Worm (Caenorhabditis elegans): ENCODE results near the gene npr-42.

npr-42 gene

DNA sequence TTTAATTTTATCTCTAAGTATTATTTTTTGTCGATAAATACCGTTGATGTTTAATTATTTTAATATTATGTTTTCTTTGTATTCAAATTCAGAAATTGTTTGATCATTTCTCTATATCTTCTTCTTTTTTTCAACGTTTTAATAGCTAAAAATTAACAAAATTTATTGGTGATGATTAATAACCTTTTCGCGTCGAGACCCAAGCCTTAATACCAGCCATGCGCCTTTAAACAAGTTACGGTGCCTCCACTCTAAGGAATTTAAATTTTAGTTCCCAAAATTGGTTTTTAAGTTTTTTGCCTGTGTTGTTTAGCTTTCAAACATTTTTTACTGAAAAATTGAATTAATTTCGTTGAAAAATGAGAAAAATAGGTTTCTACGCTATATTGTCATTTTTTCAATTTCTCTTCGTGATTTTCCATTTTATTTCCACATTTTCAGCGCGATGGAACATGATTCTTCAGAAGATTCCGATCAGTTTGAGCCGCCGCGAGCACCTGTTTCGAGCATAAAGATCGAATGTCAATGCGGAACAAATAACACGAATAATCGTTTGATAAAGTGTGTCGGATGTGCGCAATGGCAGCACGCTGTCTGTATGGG lies 46.8 kb upstream of the npr-42 start, which contains the start of gene C16A11.3:
Gene C16A11.3, plus strand, starts transcription at position 440 of the 603 bp plus-strand sequence.
- TF ChIP-seq daf-12 (tag; optimal IDR thresholded peaks at IDR 0.05) (no peak), zfp-3 (GFP tag; conservative IDR thresholded peaks at IDR 0.05) (0 out of 2 replicates have a peak, but pooled peaks have one; percentile 28), nhr-111 (GFP tag; optimal IDR thresholded peaks at IDR 0.05) (no peak), nhr-76 (tag; optimal IDR thresholded peaks at IDR 0.05) (no peak), nhr-25 (tag; optimal IDR thresholded peaks at IDR 0.05; ENCODE audit: borderline replicate concordance, insufficient read depth) (no peak), pha-4 (GFP tag; IDR thresholded peaks at IDR 0.05) (peak; percentile 44; the same call in 1 of the 2 replicates), pha-4 (tag; optimal IDR thresholded peaks at IDR 0.05) (no peak), ceh-32 (tag; optimal IDR thresholded peaks at IDR 0.05; ENCODE audit: poor library complexity) (no peak), unc-130 (GFP tag; optimal IDR thresholded peaks at IDR 0.05) (peak; percentile 58), T26A8.4 (GFP tag; IDR thresholded peaks at IDR 0.05) (no peak), jun-1 (tag; optimal IDR thresholded peaks at IDR 0.05) (no peak), F49E8.2 (tag; optimal IDR thresholded peaks at IDR 0.05; ENCODE audit: borderline replicate concordance) (peak; percentile 79), T20F7.1 (GFP tag; optimal IDR thresholded peaks at IDR 0.05) (no peak), Y48G9A.11 (GFP tag; IDR thresholded peaks at IDR 0.05) (peak; percentile 43), F26F4.8 (GFP tag; conservative IDR thresholded peaks at IDR 0.05) (no peak), lin-1 (GFP tag; IDR thresholded peaks at IDR 0.05) (0 out of 2 replicates have a peak, but pooled peaks have one; percentile 26), lin-38 (GFP tag; IDR thresholded peaks at IDR 0.05) (peak; percentile 70), arid-1 (GFP tag; conservative IDR thresholded peaks at IDR 0.05) (peak; percentile 41; the same call in 1 of the 2 replicates), aha-1 (tag) (no peak)

- TF ChIP-seq F37D6.2 (tag; optimal IDR thresholded peaks at IDR 0.05) = no peak
- no peak for TF ChIP-seq php-3 (GFP tag; IDR thresholded peaks at IDR 0.05)
- TF ChIP-seq zip-11 (GFP tag; IDR thresholded peaks at IDR 0.05) = no peak
- no peak for TF ChIP-seq spr-1 (tag; optimal IDR thresholded peaks at IDR 0.05)
- TF ChIP-seq Y48G9A.11 (GFP tag; IDR thresholded peaks at IDR 0.05) = no peak
- TF ChIP-seq F26F4.8 (GFP tag; conservative IDR thresholded peaks at IDR 0.05) = no peak
- peak; percentile 42 for TF ChIP-seq aha-1 (tag)
- TF ChIP-seq T20F7.1 (GFP tag; optimal IDR thresholded peaks at IDR 0.05) = no peak
- TF ChIP-seq zfp-2 (tag; optimal IDR thresholded peaks at IDR 0.05) = no peak
- peak in 1 of 2 experiments; percentile 60 for TF ChIP-seq unc-62 (GFP tag; optimal IDR thresholded peaks at IDR 0.05 in 1 of 2)
- no peak for TF ChIP-seq unc-62 (tag; optimal IDR thresholded peaks at IDR 0.05)
Observed at ce11 chrII:4230816-4231435, 45.1 kb upstream of the npr-42 start, which contains the start of gene C16A11.10. Gene C16A11.10 (plus strand): TSS chrII:4231385.

DNA sequence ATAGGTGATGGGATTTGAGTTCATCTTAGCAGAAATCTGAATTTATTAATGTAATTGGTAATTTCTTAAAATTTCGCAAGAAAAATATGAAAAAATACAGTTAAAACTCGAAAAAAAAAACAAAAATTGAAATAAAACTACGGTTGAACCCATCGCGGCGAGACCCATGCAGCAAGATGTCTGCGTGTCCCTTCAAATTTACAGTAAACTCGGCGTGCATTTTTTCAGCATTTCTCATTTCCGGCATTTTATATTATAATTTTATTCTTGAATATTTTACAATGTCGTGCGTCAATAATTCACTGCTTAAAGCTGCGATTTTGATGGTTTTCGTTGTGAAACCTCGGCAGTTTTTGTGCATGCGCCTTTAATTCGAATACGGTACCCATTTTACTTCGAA lies 40.0 kb upstream of the npr-42 start, which contains the start of gene fbxc-43:
Gene fbxc-43, minus strand, starts transcription at position 38 of the 400 bp plus-strand sequence.
- TF ChIP-seq madf-5 (GFP tag; IDR thresholded peaks at IDR 0.05) (no peak), daf-19 (GFP tag; conservative IDR thresholded peaks at IDR 0.05) (no peak), Y48G9A.11 (GFP tag; IDR thresholded peaks at IDR 0.05) (no peak), tag-97 (GFP tag; IDR thresholded peaks at IDR 0.05) (no peak), nhr-41 (GFP tag; IDR thresholded peaks at IDR 0.05) (no peak), Y105C5A.15 (GFP tag; IDR thresholded peaks at IDR 0.05) (no peak), nhr-28 (tag; optimal IDR thresholded peaks at IDR 0.05) (no peak), nhr-6 (tag; optimal IDR thresholded peaks at IDR 0.05) (no peak), ama-1 (optimal IDR thresholded peaks at IDR 0.05) (no peak), saeg-2 (GFP tag; IDR thresholded peaks at IDR 0.05) (no peak), aha-1 (tag) (no peak), mes-2 (tag; optimal IDR thresholded peaks at IDR 0.05; ENCODE audit: poor library complexity, severe bottlenecking) (no peak), nhr-25 (tag; optimal IDR thresholded peaks at IDR 0.05; ENCODE audit: borderline replicate concordance, insufficient read depth) (no peak), aly-2 (tag; optimal IDR thresholded peaks at IDR 0.05) (no peak), F37D6.2 (tag; optimal IDR thresholded peaks at IDR 0.05) (no peak), arid-1 (GFP tag; conservative IDR thresholded peaks at IDR 0.05) (no peak), skn-1 (tag; optimal IDR thresholded peaks at IDR 0.05) (no peak), ZK337.2 (GFP tag; IDR thresholded peaks at IDR 0.05) (no peak)
